Fruit fly (Drosophila melanogaster) ovary, adult (tissue): Measurements from ENCODE around the gene CG34300.

Experiments
- CG17801 ChIP-seq: fragments of 200-800 bp; optimal IDR thresholded peaks from 2 replicates; lab custom pipeline; 2019; ENCODE audit warnings: missing biosample characterization, mild to moderate bottlenecking, missing genetic modification characterization, moderate library complexity; ENCODE audit not compliant: partially characterized antibody

Gene CG34300

DNA sequence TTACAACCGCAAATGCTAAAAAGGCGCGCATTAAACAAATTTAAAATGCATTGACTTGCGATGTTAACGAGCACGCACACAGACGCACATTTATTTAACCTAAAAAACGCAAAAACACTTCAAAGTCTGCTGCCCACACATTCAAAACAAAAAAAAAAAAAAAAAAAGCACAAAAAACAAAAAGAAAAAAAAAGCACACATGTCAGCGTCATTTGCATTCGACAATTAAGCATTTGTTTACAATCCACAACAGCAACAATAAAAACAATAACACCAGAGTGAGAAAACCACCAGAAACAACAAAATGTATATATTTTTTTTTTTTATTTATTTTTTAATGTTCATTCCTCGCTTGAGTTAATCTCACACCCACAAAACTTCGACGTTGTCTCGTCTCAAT is 7.9 kb upstream of the CG34300 start:
- peak; percentile 8 for TF ChIP-seq CG17801 (GFP tag; lab: Kevin White, UChicago)

dm6 chr3R:30312545-30312944 is 6.1 kb upstream of the CG34300 start:
- no peak for TF ChIP-seq CG17801 (GFP tag; lab: Kevin White, UChicago)

dm6 chr3R:30307881-30308482 is 1.5 kb upstream of the CG34300 start:
- TF ChIP-seq CG17801 (GFP tag; lab: Kevin White, UChicago) = peak; percentile 29

- TF ChIP-seq CG17801 (GFP tag; lab: Kevin White, UChicago) = no peak
Observed at dm6 chr3R:30304884-30305529, 1.4 kb downstream of the CG34300 start.

DNA sequence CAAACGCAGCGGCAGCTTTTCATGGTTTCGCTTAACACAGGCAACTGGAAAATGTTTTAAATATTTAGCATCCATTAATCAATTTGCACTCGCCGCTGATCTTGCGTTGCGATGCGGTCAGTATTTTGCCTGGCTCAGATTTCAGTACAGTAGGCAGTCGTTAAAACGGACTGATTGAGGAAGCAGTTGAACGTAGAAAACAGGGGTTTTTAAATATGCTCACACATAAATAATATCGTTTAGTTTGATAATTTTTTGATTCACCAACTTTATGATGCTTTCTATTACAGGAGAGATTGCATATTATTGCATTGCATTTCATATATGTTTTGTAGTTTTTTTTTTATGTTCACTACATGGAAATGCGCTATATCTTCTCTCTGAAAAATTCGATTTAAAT is 3.1 kb downstream of the CG34300 start:
- TF ChIP-seq CG17801 (GFP tag; lab: Kevin White, UChicago) = no peak

- TF ChIP-seq CG17801 (GFP tag; lab: Kevin White, UChicago) = no peak
Observed at dm6 chr3R:30297652-30298051, 8.8 kb downstream of the CG34300 start.

dm6 chr3R:30296840-30297239 is 9.6 kb downstream of the CG34300 start:
- TF ChIP-seq CG17801 (GFP tag; lab: Kevin White, UChicago) = no peak

dm6 chr3R:30296035-30296434 is 10.4 kb downstream of the CG34300 start:
- TF ChIP-seq CG17801 (GFP tag; lab: Kevin White, UChicago) = peak; percentile 92

DNA sequence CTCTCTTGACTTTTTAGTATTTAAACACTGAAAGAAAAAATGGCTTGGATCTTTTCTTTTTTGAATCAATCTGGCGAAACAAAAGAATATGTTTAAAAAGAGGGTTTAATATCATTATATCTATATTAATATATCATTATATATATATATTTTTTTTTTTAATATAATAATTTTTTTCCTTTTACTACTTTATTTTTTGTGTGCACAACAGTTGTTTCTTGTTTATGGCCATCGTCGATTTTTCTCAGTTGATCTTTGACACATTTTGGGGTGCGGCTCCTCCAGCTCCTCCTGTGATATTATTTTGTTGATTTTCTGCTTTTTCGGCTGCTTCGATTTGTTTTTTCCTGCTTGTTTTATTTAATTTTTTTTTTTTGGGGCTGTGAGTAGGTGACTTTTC is 11.4 kb downstream of the CG34300 start:
- TF ChIP-seq CG17801 (GFP tag; lab: Kevin White, UChicago) = no peak

dm6 chr3R:30294603-30295002 is 11.8 kb downstream of the CG34300 start:
- TF ChIP-seq CG17801 (GFP tag; lab: Kevin White, UChicago) = no peak

dm6 chr3R:30293478-30294122 is 12.8 kb downstream of the CG34300 start:
- TF ChIP-seq CG17801 (GFP tag; lab: Kevin White, UChicago) = no peak

- TF ChIP-seq CG17801 (GFP tag; lab: Kevin White, UChicago) = no peak
Observed at dm6 chr3R:30289056-30289734, 17.2 kb downstream of the CG34300 start.

- no peak for TF ChIP-seq CG17801 (GFP tag; lab: Kevin White, UChicago)
Observed at dm6 chr3R:30288362-30289055, 17.9 kb downstream of the CG34300 start.

DNA sequence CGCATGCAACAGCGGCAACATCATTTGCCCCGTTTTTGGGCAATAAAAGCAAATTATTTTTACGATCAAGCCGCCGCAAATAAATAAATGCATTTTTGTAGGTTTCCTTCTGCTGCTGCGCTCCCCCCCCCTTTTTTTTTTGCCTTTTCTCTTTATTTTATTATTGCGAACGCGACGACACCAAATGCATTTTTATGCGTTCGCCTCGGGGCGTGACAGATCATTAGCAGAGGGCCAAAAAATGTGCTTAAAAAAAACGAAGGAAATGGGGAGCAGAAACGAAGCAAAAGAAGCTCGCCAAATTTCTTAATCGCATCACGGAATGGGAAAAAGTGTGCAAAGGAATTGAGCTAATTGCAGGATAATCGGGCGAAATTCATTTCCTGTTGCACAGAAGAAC is 19.1 kb downstream of the CG34300 start:
- TF ChIP-seq CG17801 (GFP tag; lab: Kevin White, UChicago) = no peak

DNA sequence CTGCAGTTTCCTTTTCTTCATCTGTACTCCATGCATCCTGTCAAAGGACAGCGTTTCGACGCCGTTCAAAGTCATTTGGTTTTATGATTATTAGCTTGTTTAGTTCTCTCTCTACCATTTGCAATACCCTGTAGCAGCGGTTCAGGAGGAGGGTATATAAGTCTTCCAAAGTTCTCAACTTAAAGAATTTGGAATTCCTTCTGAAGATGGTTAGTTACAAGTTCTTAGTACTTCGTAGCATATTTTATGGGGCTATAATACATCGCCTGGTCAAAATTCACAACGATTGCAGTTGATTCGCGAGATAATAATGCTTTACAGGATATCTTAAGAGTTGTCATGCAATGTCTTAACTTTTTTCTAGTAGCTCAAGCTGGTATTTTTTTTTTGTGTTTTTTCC is 20.1 kb downstream of the CG34300 start:
- TF ChIP-seq CG17801 (GFP tag; lab: Kevin White, UChicago) = no peak
